Fruit fly (Drosophila melanogaster) whole organism, embryonic: ENCODE measurements around the gene Ras85D.

Source experiments
- B-H2 ChIP-seq: fragments of 200-800 bp; sonication (Bioruptor generic); optimal IDR thresholded peaks from 2 replicates; lab custom pipeline; 2018; ENCODE audit warnings: missing biosample characterization, mild to moderate bottlenecking, missing genetic modification characterization
- CG10209 ChIP-seq: fragments of 200-800 bp; sonication (Bioruptor generic); optimal IDR thresholded peaks from 3 replicates; lab custom pipeline; 2017; ENCODE audit warnings: missing biosample characterization, mild to moderate bottlenecking, missing genetic modification characterization, missing genetic modification reagents
- CG10543 ChIP-seq: fragments of 200-800 bp; sonication (Bioruptor generic); optimal IDR thresholded peaks from 3 replicates; lab custom pipeline; 2017; ENCODE audit warnings: missing biosample characterization, mild to moderate bottlenecking, missing genetic modification characterization, moderate library complexity
- CG11504 ChIP-seq: fragments of 200-800 bp; sonication (Bioruptor generic); optimal IDR thresholded peaks from 3 replicates; lab custom pipeline; 2019; ENCODE audit warnings: missing biosample characterization, mild to moderate bottlenecking, missing genetic modification characterization, moderate library complexity
- CG11695 ChIP-seq: fragments of 200-800 bp; sonication (Bioruptor generic); IDR thresholded peaks from 3 replicates; pipeline ENCODE4 v1.3.6; 2022; ENCODE audit warnings: missing biosample characterization, missing genetic modification characterization
- CG12219 ChIP-seq: fragments of 200-800 bp; sonication (Bioruptor generic); optimal IDR thresholded peaks from 3 replicates; lab custom pipeline; 2018; ENCODE audit warnings: missing biosample characterization, mild to moderate bottlenecking, missing genetic modification characterization
- CG13123 ChIP-seq: fragments of 200-800 bp; sonication (Bioruptor generic); optimal IDR thresholded peaks from 2 replicates; lab custom pipeline; 2016; ENCODE audit warnings: missing biosample characterization, missing genetic modification characterization
- CG15011 ChIP-seq: fragments of 200-800 bp; sonication (Bioruptor generic); optimal IDR thresholded peaks from 3 replicates; lab custom pipeline; 2018; ENCODE audit warnings: missing biosample characterization, mild to moderate bottlenecking, missing genetic modification characterization
- CG1529 ChIP-seq: fragments of 200-800 bp; sonication (Bioruptor generic); optimal IDR thresholded peaks from 3 replicates; lab custom pipeline; 2018; ENCODE audit warnings: missing biosample characterization, missing genetic modification characterization
- CG15514 ChIP-seq: fragments of 200-800 bp; sonication (Bioruptor generic); optimal IDR thresholded peaks from 3 replicates; lab custom pipeline; 2017; ENCODE audit warnings: missing biosample characterization, missing genetic modification characterization, mild to moderate bottlenecking, moderate library complexity, missing genetic modification reagents
- CG17186 ChIP-seq: fragments of 200-800 bp; sonication (Bioruptor generic); optimal IDR thresholded peaks from 3 replicates; lab custom pipeline; 2017; ENCODE audit warnings: missing biosample characterization, missing genetic modification reagents, missing genetic modification characterization
- CG17612 ChIP-seq: fragments of 200-800 bp; sonication (Bioruptor generic); IDR thresholded peaks from 2 replicates; pipeline ENCODE4 v1.3.6; 2022; ENCODE audit warnings: missing biosample characterization, missing genetic modification characterization
- CG18262 ChIP-seq: fragments of 200-800 bp; optimal IDR thresholded peaks from 3 replicates; lab custom pipeline; 2019; ENCODE audit warnings: missing biosample characterization, mild to moderate bottlenecking, missing genetic modification characterization, moderate library complexity
- CG2202 ChIP-seq: fragments of 200-800 bp; sonication (Bioruptor generic); optimal IDR thresholded peaks from 2 replicates; lab custom pipeline; 2018; ENCODE audit warnings: missing biosample characterization, mild to moderate bottlenecking, missing genetic modification characterization
- CG30020 ChIP-seq: fragments of 200-800 bp; optimal IDR thresholded peaks from 2 replicates; lab custom pipeline; 2019; ENCODE audit warnings: missing biosample characterization, mild to moderate bottlenecking, missing genetic modification characterization, moderate library complexity
- CG3065 ChIP-seq: fragments of 200-800 bp; sonication (Bioruptor generic); optimal IDR thresholded peaks from 2 replicates; lab custom pipeline; 2016; ENCODE audit warnings: missing biosample characterization, missing genetic modification characterization
- CG3407 ChIP-seq: fragments of 200-800 bp; sonication (Bioruptor generic); optimal IDR thresholded peaks from 2 replicates; lab custom pipeline; 2018; ENCODE audit warnings: missing biosample characterization, mild to moderate bottlenecking, missing genetic modification characterization
- CkIIα-i1 ChIP-seq: fragments of 200-800 bp; sonication (Bioruptor generic); IDR thresholded peaks from 2 replicates; pipeline ENCODE4 v1.3.6; 2022; ENCODE audit warnings: missing biosample characterization, missing genetic modification characterization
- Fer1 ChIP-seq: fragments of 200-800 bp; sonication (Bioruptor generic); optimal IDR thresholded peaks from 2 replicates; lab custom pipeline; 2017; ENCODE audit warnings: missing biosample characterization, mild to moderate bottlenecking, missing genetic modification characterization
- GATAe ChIP-seq: fragments of 200-800 bp; sonication (Bioruptor generic); conservative IDR thresholded peaks from 2 replicates; pipeline ENCODE4 v1.3.6; 2022; ENCODE audit warnings: missing biosample characterization, missing genetic modification characterization
- Hand ChIP-seq: fragments of 200-800 bp; sonication (Bioruptor generic); optimal IDR thresholded peaks from 2 replicates; lab custom pipeline; 2017; ENCODE audit warnings: mild to moderate bottlenecking, missing biosample characterization, missing genetic modification reagents, missing genetic modification characterization
- Hr39 ChIP-seq: fragments of >200 bp; optimal IDR thresholded peaks from 2 replicates; lab custom pipeline; 2017
- Hr78 ChIP-seq, 2 experiments: fragments of 200-800 bp in 1 of 2; fragments of >200 bp in 1 of 2; sonication (Bioruptor generic) in 1 of 2; optimal IDR thresholded peaks; 2 replicates each; lab custom pipeline; 2017 to 2019; ENCODE audit warnings: missing biosample characterization in 2 of 2, missing genetic modification characterization in 2 of 2, mild to moderate bottlenecking in 1 of 2, moderate library complexity in 1 of 2
- Lhr ChIP-seq: fragments of 200-800 bp; sonication (Bioruptor generic); optimal IDR thresholded peaks from 3 replicates; lab custom pipeline; 2017; ENCODE audit warnings: mild to moderate bottlenecking, missing biosample characterization, missing genetic modification reagents, missing genetic modification characterization
- Meics ChIP-seq: fragments of 200-800 bp; sonication (Bioruptor generic); optimal IDR thresholded peaks from 2 replicates; lab custom pipeline; 2017; ENCODE audit warnings: missing biosample characterization, mild to moderate bottlenecking, missing genetic modification characterization
- Myb ChIP-seq: fragments of 200-800 bp; sonication (Bioruptor generic); optimal IDR thresholded peaks from 2 replicates; lab custom pipeline; 2016; ENCODE audit warnings: missing biosample characterization, missing genetic modification characterization
- Ptx1 ChIP-seq: fragments of 200-800 bp; sonication (Bioruptor generic); IDR thresholded peaks from 2 replicates; pipeline ENCODE4 v1.3.6; 2022; ENCODE audit warnings: missing biosample characterization, missing genetic modification characterization
- Sry-δ ChIP-seq: fragments of 200-800 bp; sonication (Bioruptor generic); optimal IDR thresholded peaks from 2 replicates; lab custom pipeline; 2016; ENCODE audit warnings: missing biosample characterization, missing genetic modification characterization
- Ssrp ChIP-seq: fragments of 200-800 bp; sonication (Bioruptor generic); optimal IDR thresholded peaks from 2 replicates; lab custom pipeline; 2018; ENCODE audit warnings: missing biosample characterization, mild to moderate bottlenecking, missing genetic modification characterization, moderate library complexity
- Stat92E ChIP-seq, 3 experiments: fragments of >200 bp in 2 of 3; fragments of 200-800 bp in 1 of 3; sonication (Bioruptor generic) in 1 of 3; optimal IDR thresholded peaks; 2 replicates each; lab custom pipeline; 2017 to 2019; ENCODE audit warnings: missing biosample characterization in 3 of 3, missing genetic modification characterization in 3 of 3, mild to moderate bottlenecking in 1 of 3, moderate library complexity in 1 of 3
- al ChIP-seq: fragments of 200-800 bp; sonication (Bioruptor generic); IDR thresholded peaks from 2 replicates; pipeline ENCODE4 v1.3.6; 2022; ENCODE audit warnings: missing biosample characterization, missing genetic modification characterization
- az2 ChIP-seq: fragments of 200-800 bp; sonication (Bioruptor generic); optimal IDR thresholded peaks from 3 replicates; lab custom pipeline; 2016; ENCODE audit warnings: missing biosample characterization, missing genetic modification characterization
- bab2 ChIP-seq: fragments of 200-800 bp; sonication (Bioruptor generic); optimal IDR thresholded peaks from 2 replicates; lab custom pipeline; 2016; ENCODE audit warnings: missing biosample characterization, missing genetic modification characterization
- bsh ChIP-seq, 2 experiments: fragments of 200-800 bp; sonication (Bioruptor generic); optimal IDR thresholded peaks; 2 replicates each; lab custom pipeline; 2017 to 2018; ENCODE audit warnings: mild to moderate bottlenecking in 2 of 2, missing biosample characterization in 2 of 2, missing genetic modification characterization in 2 of 2, moderate library complexity in 1 of 2
- corto ChIP-seq: fragments of 200-800 bp; sonication (Bioruptor generic); optimal IDR thresholded peaks from 2 replicates; lab custom pipeline; 2016; ENCODE audit warnings: missing biosample characterization, mild to moderate bottlenecking, missing genetic modification characterization, moderate library complexity
- gsb ChIP-seq: fragments of 200-800 bp; sonication (Bioruptor generic); IDR thresholded peaks from 2 replicates; pipeline ENCODE4 v1.3.6; 2022; ENCODE audit warnings: missing biosample characterization, missing genetic modification characterization
- gsb-n ChIP-seq: fragments of 200-800 bp; sonication (Bioruptor generic); optimal IDR thresholded peaks from 3 replicates; lab custom pipeline; 2018; ENCODE audit warnings: missing biosample characterization, mild to moderate bottlenecking, missing genetic modification characterization
- hb ChIP-seq: fragments of 200-800 bp; sonication (Bioruptor generic); IDR thresholded peaks from 3 replicates; pipeline ENCODE4 v1.3.6; 2022; ENCODE audit warnings: missing biosample characterization, missing genetic modification characterization; ENCODE audit not compliant: partially characterized antibody
- hth ChIP-seq: fragments of >200 bp; optimal IDR thresholded peaks from 2 replicates; lab custom pipeline; 2017; ENCODE audit warnings: inconsistent platforms
- jumu ChIP-seq: fragments of 200-800 bp; sonication (Bioruptor generic); optimal IDR thresholded peaks from 3 replicates; lab custom pipeline; 2016; ENCODE audit warnings: missing biosample characterization, missing genetic modification characterization
- lbe ChIP-seq: fragments of 200-800 bp; sonication (Bioruptor generic); optimal IDR thresholded peaks from 2 replicates; lab custom pipeline; 2016; ENCODE audit warnings: missing biosample characterization, mild to moderate bottlenecking, missing genetic modification characterization
- org-1 ChIP-seq: fragments of 200-800 bp; sonication (Bioruptor generic); optimal IDR thresholded peaks from 2 replicates; lab custom pipeline; 2017; ENCODE audit warnings: missing biosample characterization, missing genetic modification characterization
- schlank ChIP-seq: fragments of 200-800 bp; sonication (Bioruptor generic); optimal IDR thresholded peaks from 2 replicates; lab custom pipeline; 2018; ENCODE audit warnings: missing biosample characterization, mild to moderate bottlenecking, missing genetic modification characterization
- sens ChIP-seq: fragments of 200-800 bp; sonication (Bioruptor generic); peaks from one replicate; lab custom pipeline; 2016; ENCODE audit warnings: missing biosample characterization, missing genetic modification characterization
- sisA ChIP-seq: fragments of 200-800 bp; sonication (Bioruptor generic); IDR thresholded peaks from 2 replicates; pipeline ENCODE4 v1.3.6; 2022; ENCODE audit warnings: missing biosample characterization, missing genetic modification characterization
- slp2 ChIP-seq: fragments of 200-800 bp; sonication (Bioruptor generic); optimal IDR thresholded peaks from 2 replicates; lab custom pipeline; 2016; ENCODE audit warnings: missing biosample characterization, missing genetic modification characterization
- sna ChIP-seq: fragments of 200-800 bp; sonication (Bioruptor generic); IDR thresholded peaks from 2 replicates; pipeline ENCODE4 v1.3.6; 2022; ENCODE audit warnings: missing biosample characterization, missing genetic modification characterization; ENCODE audit not compliant: partially characterized antibody
- sqz ChIP-seq: fragments of 200-800 bp; sonication (Bioruptor generic); optimal IDR thresholded peaks from 3 replicates; lab custom pipeline; 2018; ENCODE audit warnings: missing biosample characterization, mild to moderate bottlenecking, missing genetic modification characterization
- ssp ChIP-seq: fragments of 200-800 bp; sonication (Bioruptor generic); IDR thresholded peaks from 2 replicates; pipeline ENCODE4 v1.3.6; 2022; ENCODE audit warnings: missing biosample characterization, missing genetic modification characterization
- stwl ChIP-seq: fragments of 200-800 bp; sonication (Bioruptor generic); optimal IDR thresholded peaks from 3 replicates; lab custom pipeline; 2018; ENCODE audit warnings: missing biosample characterization, mild to moderate bottlenecking, missing genetic modification characterization, moderate library complexity
- tap ChIP-seq: fragments of 200-800 bp; optimal IDR thresholded peaks from 3 replicates; lab custom pipeline; 2019; ENCODE audit warnings: missing biosample characterization, mild to moderate bottlenecking, missing genetic modification characterization, moderate library complexity
- zfh2 ChIP-seq: fragments of 200-800 bp; sonication (Bioruptor generic); optimal IDR thresholded peaks from 2 replicates; lab custom pipeline; 2016; ENCODE audit warnings: missing biosample characterization, missing genetic modification characterization

Gene Ras85D

DNA sequence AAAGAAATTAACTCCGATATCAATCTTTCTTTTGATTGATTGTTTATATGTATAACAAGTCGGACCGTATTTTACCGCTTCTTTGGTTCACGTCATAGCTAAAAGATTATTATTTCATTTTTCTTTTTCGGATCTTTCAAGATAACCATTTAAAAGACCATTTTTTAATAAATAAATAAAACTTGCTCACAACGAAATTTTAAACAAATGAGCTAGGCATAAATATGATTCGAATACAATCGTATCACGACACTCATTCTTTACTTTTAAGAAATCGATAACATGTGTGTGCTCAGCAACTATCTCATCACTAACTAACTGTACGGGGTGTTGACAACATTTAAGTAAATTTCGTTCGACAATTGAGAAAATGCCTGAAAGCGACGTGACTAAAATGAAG lies 8.5 kb downstream of the Ras85D start, which contains the start of gene CG8149 (continued):
- no peak for TF ChIP-seq bsh (GFP tag; optimal IDR thresholded peaks at IDR 0.05; lab: Kevin White, UChicago)
- no peak for TF ChIP-seq CG17612 (GFP tag; lab: Robert Waterston, UW)
- TF ChIP-seq sqz = no peak
- TF ChIP-seq Myb (GFP tag; lab: Kevin White, UChicago) = peak; percentile 8
- peak; percentile 5 for TF ChIP-seq jumu (GFP tag; lab: Kevin White, UChicago)
- TF ChIP-seq CG3407 (GFP tag; lab: Kevin White, UChicago) = no peak
- TF ChIP-seq stwl (tag; lab: Kevin White, UChicago) = peak; percentile 80
- TF ChIP-seq CG13123 (GFP tag; lab: Kevin White, UChicago) = no peak
- peak; percentile 40 for TF ChIP-seq CG17186 (GFP tag; lab: Kevin White, UChicago)
- no peak for TF ChIP-seq Hr78 (GFP tag; optimal IDR thresholded peaks at IDR 0.05; lab: Kevin White, UChicago)
- no peak for TF ChIP-seq gsb (GFP tag; lab: Robert Waterston, UW)
- no peak for TF ChIP-seq Stat92E (GFP tag; optimal IDR thresholded peaks at IDR 0.05; lab: Kevin White, UChicago)
- no peak for TF ChIP-seq CkIIα-i1
- peak; percentile 51 for TF ChIP-seq B-H2 (GFP tag; lab: Kevin White, UChicago)
- TF ChIP-seq Hr39 = no peak
- no peak for TF ChIP-seq GATAe (GFP tag; lab: Robert Waterston, UW)
- TF ChIP-seq CG10209 (GFP tag; lab: Kevin White, UChicago) = no peak
- TF ChIP-seq corto (GFP tag; lab: Kevin White, UChicago) = no peak
- TF ChIP-seq Hand = no peak
- TF ChIP-seq ssp = no peak
- peak; percentile 73 for TF ChIP-seq CG15514 (GFP tag; lab: Kevin White, UChicago)
- no peak for TF ChIP-seq CG2202 (tag; lab: Kevin White, UChicago)
- no peak for TF ChIP-seq az2 (GFP tag; lab: Kevin White, UChicago)
- no peak for TF ChIP-seq CG11504 (tag; lab: Kevin White, UChicago)
- no peak for TF ChIP-seq CG10543 (GFP tag; lab: Kevin White, UChicago)
- peak; percentile 33 for TF ChIP-seq bab2
- peak; percentile 70 for TF ChIP-seq lbe (GFP tag; lab: Kevin White, UChicago)
- no peak for TF ChIP-seq CG15011
- no peak for TF ChIP-seq CG1529 (GFP tag; lab: Kevin White, UChicago)
- TF ChIP-seq schlank = no peak
- TF ChIP-seq Ptx1 = no peak
- TF ChIP-seq Sry-δ = peak; percentile 94
- no peak for TF ChIP-seq sisA
- peak; percentile 15 for TF ChIP-seq Ssrp (tag; lab: Kevin White, UChicago)
- TF ChIP-seq al (GFP tag; lab: Robert Waterston, UW) = no peak
- peak; percentile 86 for TF ChIP-seq hb
- TF ChIP-seq hth (lab: Kevin White, UChicago) = no peak
- no peak for TF ChIP-seq CG3065 (GFP tag; lab: Kevin White, UChicago)
- TF ChIP-seq zfh2 = no peak
- TF ChIP-seq Lhr (GFP tag; lab: Kevin White, UChicago) = peak; percentile 51
- peak; percentile 72 for TF ChIP-seq CG30020
- no peak for TF ChIP-seq CG11695 (GFP tag; lab: Robert Waterston, UW)
- TF ChIP-seq Fer1 = peak; percentile 25
- no peak for TF ChIP-seq slp2 (GFP tag; lab: Kevin White, UChicago)
- no peak for TF ChIP-seq tap (tag; lab: Kevin White, UChicago)
- peak; percentile 27 for TF ChIP-seq CG18262 (tag; lab: Kevin White, UChicago)
- TF ChIP-seq org-1 (GFP tag; lab: Kevin White, UChicago) = no peak
- peak; percentile 3 for TF ChIP-seq Meics (GFP tag; lab: Kevin White, UChicago)
- TF ChIP-seq CG12219 (GFP tag; lab: Kevin White, UChicago) = no peak
- TF ChIP-seq sens (GFP tag; lab: Kevin White, UChicago) = peak; percentile 86
- peak; percentile 96 for TF ChIP-seq sna (GFP tag; lab: Robert Waterston, UW)
- TF ChIP-seq gsb-n (tag; lab: Kevin White, UChicago) = no peak
